Fruit fly (Drosophila melanogaster) whole organism, larva: Measurements from ENCODE around the gene grn.
A peak's percentile ranks its signal among the peaks of the same experiment; 100 is the strongest.

Source experiments
- noc ChIP-seq: fragments of 200-800 bp; sonication (Bioruptor generic); optimal IDR thresholded peaks from 3 replicates; lab custom pipeline; 2019; ENCODE audit warnings: missing biosample characterization, mild to moderate bottlenecking, missing genetic modification characterization, moderate library complexity

The grn gene

DNA sequence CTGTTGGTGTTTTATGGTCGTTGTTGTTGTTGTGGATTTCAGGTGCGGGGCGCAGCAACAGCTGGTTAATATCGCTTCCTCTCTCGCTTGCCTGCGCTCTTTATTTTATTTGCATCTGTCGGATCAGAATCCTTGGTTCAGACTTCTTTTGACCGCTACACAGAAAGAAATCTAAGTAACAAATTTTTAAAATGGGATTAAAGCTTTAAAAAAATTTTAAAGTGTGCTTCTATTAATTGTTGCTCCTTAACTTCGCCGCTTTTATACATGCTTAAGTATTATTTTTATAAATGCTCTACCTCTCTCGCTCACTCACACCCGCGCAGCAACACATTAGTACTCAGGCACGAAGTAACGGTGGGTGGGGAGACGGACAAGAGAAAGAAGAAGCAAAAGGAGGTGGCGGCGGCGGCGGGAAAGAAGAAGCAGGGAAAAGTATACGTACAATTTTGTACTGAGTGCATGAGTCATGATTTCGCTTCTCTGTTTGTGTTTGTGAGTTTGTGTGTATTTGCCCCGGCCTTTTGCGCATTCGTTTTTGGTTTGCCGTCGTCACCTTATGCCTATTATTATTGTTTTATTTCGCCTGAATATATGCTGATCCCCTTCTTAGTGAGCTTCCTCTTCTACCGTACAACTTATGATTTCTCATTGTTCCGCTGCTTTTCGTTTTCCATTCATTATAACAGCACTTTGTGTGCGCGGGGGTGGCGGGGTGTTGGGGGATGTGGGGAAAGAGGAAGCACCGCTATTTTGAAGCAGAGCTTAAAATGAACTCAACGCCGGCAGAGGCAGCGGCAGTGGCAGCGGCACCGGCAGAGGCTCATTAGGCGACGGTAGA lies 67.2 kb downstream of the grn start:
- TF ChIP-seq noc (tag; lab: Kevin White, UChicago): peak; percentile 46

DNA sequence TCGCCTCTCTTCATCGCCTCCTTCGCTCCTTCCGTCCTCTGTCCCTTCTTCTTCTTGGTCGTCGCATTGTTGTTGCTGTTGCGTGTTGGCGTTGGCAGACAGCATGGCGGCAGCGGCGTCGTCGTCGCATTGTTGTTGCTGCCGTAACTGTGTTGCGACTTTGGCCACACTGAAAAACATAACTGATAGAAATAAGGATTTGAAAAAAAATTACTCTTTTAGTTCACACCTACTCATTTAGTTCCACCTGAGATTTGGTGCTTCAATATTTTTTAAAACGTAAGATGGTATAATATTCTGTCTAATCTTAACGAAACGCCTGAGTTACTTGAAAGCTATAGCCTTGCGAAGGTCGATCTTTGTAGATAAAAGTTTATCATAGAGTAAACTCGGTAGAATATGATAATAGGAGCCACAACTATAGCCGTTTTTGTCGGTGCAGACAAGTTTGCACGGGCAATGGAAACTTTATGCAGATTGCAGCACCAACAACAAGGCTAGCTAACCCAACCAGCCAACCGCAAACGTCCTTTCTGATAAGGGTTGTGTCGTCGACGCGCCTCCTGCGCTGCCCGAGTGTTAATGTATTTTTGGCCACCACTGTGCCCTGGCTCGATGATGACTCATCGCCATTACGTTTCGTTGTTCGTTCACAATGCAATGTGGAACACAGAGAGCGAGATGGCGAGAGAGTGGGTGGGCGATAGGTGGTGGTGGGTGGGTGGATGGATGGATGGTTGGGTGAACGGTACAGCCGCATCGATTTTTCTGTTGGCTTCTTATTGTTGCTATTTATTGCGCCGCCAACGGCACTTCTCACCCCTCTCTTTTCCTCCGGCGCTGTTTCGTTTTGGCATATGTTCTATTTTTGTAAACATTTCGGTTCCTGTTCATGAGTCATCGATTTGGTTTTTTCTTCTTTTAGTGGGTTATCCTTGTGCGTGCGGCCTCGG lies 68.1 kb downstream of the grn start:
- peak; percentile 33 for TF ChIP-seq noc (tag; lab: Kevin White, UChicago)

DNA sequence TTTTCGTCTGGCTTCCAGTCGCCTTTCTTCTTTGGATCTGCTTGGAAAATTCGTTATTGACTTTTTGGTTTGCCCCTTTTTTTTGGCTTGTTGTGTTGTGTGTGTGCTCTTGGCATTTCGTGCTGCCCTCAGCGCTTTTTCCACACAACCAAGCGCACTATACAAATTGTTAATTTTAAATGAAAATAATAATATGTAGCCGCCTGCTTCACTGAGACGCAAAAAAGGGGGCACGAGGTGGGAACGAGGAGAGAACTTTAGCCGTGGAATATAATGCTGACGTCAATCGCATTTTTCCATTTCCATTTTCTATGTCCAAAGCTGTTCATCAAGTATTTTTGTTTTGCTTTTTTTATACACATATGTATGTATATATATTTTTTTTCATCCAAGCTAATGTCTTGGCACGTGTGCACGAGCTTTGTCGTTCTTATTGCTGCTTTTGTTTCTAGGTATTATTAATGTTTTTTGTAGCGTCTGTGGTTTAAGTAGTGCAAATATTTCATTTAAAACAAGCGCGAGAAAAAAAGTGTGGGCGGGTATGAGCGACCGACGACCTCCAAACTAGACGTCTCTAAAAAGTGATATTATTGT lies 69.4 kb downstream of the grn start:
- TF ChIP-seq noc (tag; lab: Kevin White, UChicago): no peak

DNA sequence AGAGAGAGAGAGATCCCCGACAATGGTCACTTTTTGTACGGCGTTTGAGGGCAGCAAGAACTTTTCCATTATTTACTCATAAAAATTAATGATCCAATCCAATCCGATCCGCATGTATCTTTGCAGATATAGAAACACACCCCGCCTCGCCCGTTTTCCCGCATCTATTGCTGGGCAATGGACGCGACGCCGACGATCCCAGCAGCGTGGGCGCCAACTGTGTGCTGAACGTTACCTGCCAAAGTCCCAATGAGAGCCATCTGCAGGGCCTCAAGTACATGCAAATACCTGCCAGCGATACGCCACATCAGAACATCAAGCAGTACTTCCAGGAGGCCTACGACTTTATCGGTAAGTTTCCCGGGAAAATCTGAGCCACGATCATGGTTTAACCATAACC lies 70.3 kb downstream of the grn start:
- TF ChIP-seq noc (tag; lab: Kevin White, UChicago): no peak

DNA sequence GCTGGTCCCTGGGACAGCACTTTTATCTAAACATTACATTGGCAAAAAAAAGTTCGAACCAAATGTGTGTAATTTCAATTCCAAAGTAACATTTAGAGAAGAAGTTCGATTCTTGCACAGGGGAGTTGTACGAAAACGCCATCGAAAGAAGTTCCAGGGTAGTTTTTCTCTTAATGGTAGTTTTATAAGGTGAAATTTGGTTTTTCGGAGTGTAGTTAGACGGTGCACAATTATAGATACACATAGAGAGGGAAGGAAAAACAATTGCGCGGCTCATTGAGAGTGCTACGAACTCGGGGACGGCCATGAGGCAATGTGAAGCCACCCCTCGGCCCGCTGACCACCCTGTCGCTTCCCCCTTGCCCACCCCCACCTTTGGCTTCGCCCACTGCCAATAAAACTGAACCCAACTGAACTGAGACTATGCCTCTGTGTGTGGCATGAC lies 71.0 kb downstream of the grn start:
- TF ChIP-seq noc (tag; lab: Kevin White, UChicago): no peak

DNA sequence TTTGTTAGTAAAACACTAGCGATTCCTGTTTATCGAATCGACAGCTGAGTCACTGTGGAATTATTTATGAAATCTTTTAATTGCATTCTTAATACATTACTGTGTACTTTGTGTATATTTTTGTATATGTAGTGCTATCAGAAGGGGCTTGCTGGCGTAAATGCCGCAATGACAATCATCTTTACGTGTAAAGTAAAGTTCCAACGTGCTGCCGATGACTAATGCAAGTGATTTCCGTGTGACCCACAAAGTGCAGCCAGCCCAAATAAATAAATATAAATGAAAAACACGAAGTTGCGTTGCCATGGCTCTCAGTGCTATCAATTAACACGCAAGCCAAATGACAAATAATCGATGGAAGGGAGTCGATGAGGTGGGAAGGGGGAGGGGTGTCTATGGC lies 71.5 kb downstream of the grn start:
- no peak for TF ChIP-seq noc (tag; lab: Kevin White, UChicago)

DNA sequence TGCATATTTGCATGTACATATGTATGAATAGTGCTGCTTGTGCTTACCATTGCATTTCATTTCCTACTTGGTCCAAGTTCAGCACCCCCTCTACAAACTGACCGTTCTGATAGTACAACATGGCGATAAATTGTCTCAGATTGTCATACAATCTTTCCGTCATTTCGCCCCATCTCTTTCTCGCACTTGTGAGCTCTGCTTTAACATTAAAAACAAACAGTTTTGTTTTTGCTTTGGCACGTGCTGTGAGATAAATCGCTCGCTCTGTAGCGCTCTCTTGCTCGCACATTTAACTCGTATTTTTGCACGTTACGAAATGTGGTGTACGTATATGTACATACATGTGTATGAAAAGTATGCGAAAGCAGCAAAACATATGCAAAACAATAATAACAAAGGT lies 72.5 kb downstream of the grn start:
- no peak for TF ChIP-seq noc (tag; lab: Kevin White, UChicago)

DNA sequence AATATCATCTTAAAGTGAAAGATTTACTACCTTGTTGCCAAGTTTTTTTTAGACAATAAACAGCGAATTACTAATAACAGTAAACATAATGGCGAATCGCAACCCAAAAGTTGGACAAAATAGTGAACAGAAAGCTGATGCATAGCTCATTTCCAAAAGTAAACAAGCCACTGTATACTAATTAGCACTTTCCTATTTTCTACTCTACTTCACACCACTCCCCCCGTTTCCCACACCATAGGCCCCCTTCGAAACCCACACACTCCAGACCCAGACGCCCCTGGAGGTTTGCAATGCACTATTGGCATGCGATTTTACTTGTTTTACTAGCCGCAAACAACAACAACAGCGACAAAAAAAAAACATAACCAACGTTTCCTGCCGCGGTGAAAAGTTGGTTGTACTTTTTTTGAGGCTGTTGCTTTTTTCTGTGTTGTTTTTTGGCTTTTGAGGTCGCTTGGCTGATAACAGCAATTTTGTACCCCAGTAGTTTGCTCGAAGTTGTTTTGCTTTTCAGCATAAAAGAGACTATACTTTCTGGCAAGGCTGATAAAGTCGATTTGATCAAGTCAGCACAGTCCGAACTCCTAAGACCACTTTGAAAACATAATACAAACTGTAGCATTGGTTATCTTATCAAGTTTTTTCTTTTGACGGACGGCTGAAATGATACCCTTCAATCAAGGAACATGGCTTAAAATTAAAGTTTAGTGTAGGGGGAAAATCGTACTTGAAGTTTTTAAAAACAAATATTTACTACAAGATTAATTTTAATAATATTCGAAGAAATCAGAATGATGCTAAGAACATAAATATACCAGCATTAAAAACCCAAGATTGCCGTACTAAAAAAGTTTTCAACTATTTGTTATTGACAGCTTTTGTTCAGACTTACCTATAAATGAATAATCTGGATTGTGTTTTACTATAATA lies 74.1 kb downstream of the grn start:
- peak; percentile 69 for TF ChIP-seq noc (tag; lab: Kevin White, UChicago)

DNA sequence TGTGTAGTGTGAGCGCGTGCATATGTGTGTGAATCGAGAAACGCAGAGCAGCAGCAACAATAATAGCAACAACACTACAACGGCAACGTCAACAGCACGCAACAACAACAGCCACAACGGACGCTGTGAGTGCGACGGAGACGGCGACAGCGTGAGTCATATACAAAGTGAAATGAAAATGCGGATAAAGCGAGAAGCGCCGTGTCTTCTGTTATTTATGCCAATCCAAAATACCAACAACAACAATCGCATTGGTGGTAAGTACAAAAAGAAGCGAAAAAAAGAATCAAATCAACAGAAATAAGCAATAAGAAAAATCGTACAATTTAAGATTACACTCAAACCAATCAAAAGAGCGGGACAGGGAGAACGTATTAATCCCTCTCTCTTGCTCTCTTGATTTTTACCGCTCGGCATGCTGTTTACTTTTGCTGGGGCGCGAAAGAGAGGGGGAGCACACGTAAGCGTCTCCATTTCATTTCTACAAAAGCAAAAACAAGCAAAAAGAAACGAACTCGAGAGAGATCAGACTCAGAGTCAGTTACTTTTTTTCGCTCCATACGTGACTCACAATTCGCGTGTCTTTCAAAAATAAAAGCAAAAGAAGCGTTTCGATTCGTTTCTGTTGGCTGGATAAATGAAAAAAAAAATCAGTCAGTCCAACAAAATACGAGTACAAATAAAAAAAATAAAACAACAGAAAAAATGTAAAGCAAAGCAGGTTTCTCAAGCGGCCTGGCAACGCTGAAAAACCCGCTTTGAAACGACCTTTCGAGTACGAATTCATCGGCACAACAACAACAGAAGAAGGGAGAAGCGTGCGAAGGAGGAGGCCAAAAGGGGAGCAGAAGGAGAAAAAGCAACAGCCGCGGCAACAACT lies 75.2 kb downstream of the grn start:
- peak; percentile 54 for TF ChIP-seq noc (tag; lab: Kevin White, UChicago)

DNA sequence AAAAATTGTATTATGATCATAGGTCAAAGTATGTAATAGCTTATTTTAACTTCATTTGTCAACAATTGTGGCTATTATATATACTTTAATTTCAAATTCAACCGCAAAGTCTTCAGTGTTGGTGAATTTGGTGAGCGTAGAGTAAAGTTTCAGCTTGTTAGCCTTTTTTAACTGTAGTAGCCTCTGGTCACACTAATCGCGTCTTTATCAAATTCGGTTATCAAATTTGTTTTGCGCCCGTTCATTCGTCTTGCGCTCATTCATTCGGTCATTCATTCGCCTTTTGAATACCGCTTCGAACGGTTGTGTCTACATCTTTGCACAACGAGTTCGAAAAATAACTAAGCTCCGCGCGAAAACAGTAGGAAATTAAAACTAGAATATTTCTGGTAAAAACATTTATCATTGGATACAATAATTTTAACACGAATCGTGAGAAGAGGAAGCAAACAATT lies 76.1 kb downstream of the grn start, which contains the start of gene puc:
puc (plus strand) TSS at position 245 of the 455 bp plus-strand sequence.
- peak; percentile 58 for TF ChIP-seq noc (tag; lab: Kevin White, UChicago)
